Worm (Caenorhabditis elegans) whole organism, L3 larva: ENCODE data around the gene nfya-1.

Experiments
- ama-1 ChIP-seq: fragments of 150-350 bp; optimal IDR thresholded peaks from 2 replicates; lab custom pipeline; 2018
- ceh-28 ChIP-seq: fragments of 150-350 bp; optimal IDR thresholded peaks from 2 replicates; lab custom pipeline; 2014; ENCODE audit warnings: missing biosample characterization, missing genetic modification reagents, missing genetic modification characterization
- egl-5 ChIP-seq: fragments of 150-350 bp; optimal IDR thresholded peaks from 2 replicates; lab custom pipeline; 2017; ENCODE audit warnings: missing biosample characterization, missing genetic modification reagents, missing genetic modification characterization, inconsistent platforms
- fkh-2 ChIP-seq: fragments of 150-350 bp; optimal IDR thresholded peaks from 2 replicates; lab custom pipeline; 2014; ENCODE audit warnings: missing biosample characterization, missing genetic modification reagents, missing genetic modification characterization
- jun-1 ChIP-seq: fragments of 150-350 bp; optimal IDR thresholded peaks from 2 replicates; lab custom pipeline; 2014; ENCODE audit warnings: missing biosample characterization, missing genetic modification reagents, missing genetic modification characterization
- lin-39 ChIP-seq: fragments of 150-350 bp; optimal IDR thresholded peaks from 2 replicates; lab custom pipeline; 2018; ENCODE audit warnings: missing biosample characterization, missing genetic modification reagents, missing genetic modification characterization
- snpc-4 ChIP-seq: fragments of 150-350 bp; optimal IDR thresholded peaks from 2 replicates; lab custom pipeline; 2014; ENCODE audit warnings: missing biosample characterization, missing genetic modification characterization
- unc-39 ChIP-seq: sonication (generic microtip); optimal IDR thresholded peaks from 4 replicates; lab custom pipeline; 2017; ENCODE audit warnings: missing biosample characterization, missing genetic modification characterization
- unc-62 ChIP-seq: fragments of 150-350 bp; sonication (generic microtip); optimal IDR thresholded peaks from 4 replicates; lab custom pipeline; 2014; ENCODE audit warnings: missing biosample characterization, missing genetic modification reagents, missing genetic modification characterization

DNA sequence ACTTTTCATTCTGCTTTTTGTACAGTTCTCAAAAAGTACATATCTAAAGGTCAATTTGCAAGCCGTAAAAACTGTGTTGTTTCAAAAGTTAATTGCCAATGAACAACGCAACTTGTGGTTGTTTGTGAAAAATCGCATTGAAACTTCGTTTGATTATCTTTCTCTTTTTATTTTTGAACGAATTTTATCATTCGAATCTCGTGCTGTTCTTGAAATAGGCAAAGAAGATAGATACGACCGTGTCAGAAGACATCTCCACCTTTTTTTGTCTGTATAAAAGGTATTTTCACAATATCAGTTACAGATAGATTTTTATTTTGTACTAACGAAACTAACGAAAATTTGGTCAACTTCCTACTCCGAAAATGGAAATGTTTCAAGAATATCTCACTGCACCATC, 47.8 kb upstream of the nfya-1 start, which contains the start of gene C49F5.7:
- TF ChIP-seq unc-39 (tag; lab: Kevin White, UChicago) (no peak), ceh-28 (tag; lab: Kevin White, UChicago) (no peak), jun-1 (tag; lab: Kevin White, UChicago) (no peak), ama-1 (lab: Kevin White, UChicago) (no peak), egl-5 (no peak), lin-39 (no peak), unc-62 (GFP tag; lab: Kevin White, UChicago) (no peak), fkh-2 (tag; lab: Kevin White, UChicago) (no peak), snpc-4 (tag; lab: Kevin White, UChicago) (no peak)
